Fruit fly (Drosophila melanogaster) whole organism, wandering third instar larva: Measurements from ENCODE around the gene CkIIalpha-i3.

ENCODE experiments used
- Abd-B ChIP-seq: fragments of >200 bp; optimal IDR thresholded peaks from 2 replicates; lab custom pipeline; 2017; ENCODE audit warnings: missing biosample characterization, missing genetic modification characterization
- CG32264 ChIP-seq: fragments of 200-800 bp; sonication (Bioruptor generic); optimal IDR thresholded peaks from 2 replicates; lab custom pipeline; 2016; ENCODE audit warnings: missing biosample characterization, missing genetic modification characterization
- CG9705 ChIP-seq: fragments of 200-800 bp; sonication (Bioruptor generic); optimal IDR thresholded peaks from 2 replicates; lab custom pipeline; 2018; ENCODE audit warnings: missing biosample characterization, mild to moderate bottlenecking, missing genetic modification characterization
- CrebA ChIP-seq: fragments of 200-800 bp; sonication (Bioruptor generic); optimal IDR thresholded peaks from 2 replicates; lab custom pipeline; 2016; ENCODE audit warnings: missing biosample characterization, mild to moderate bottlenecking, missing genetic modification characterization, borderline replicate concordance
- Dif ChIP-seq: fragments of 200-275, 200-300 bp; sonication (Bioruptor generic); optimal IDR thresholded peaks from 2 replicates; lab custom pipeline; 2018; ENCODE audit warnings: missing biosample characterization, missing genetic modification characterization; ENCODE audit not compliant: partially characterized antibody
- GATAd ChIP-seq: sonication (Bioruptor generic); optimal IDR thresholded peaks from 2 replicates; lab custom pipeline; 2016; ENCODE audit warnings: missing biosample characterization, missing genetic modification characterization
- HLH106 ChIP-seq: fragments of 200-800 bp; optimal IDR thresholded peaks from 3 replicates; lab custom pipeline; 2019; ENCODE audit warnings: missing biosample characterization, mild to moderate bottlenecking, missing genetic modification characterization, moderate library complexity
- Hnf4 ChIP-seq: fragments of 200-800 bp; sonication (Bioruptor generic); optimal IDR thresholded peaks from 2 replicates; lab custom pipeline; 2016; ENCODE audit warnings: missing biosample characterization, mild to moderate bottlenecking, missing genetic modification characterization
- Hr78 ChIP-seq: fragments of >200 bp; optimal IDR thresholded peaks from 2 replicates; lab custom pipeline; 2017; ENCODE audit warnings: missing biosample characterization, missing genetic modification characterization
- Hr83 ChIP-seq: fragments of 200-300 bp; sonication (Bioruptor generic); optimal IDR thresholded peaks from 2 replicates; lab custom pipeline; 2016; ENCODE audit warnings: missing biosample characterization, mild to moderate bottlenecking, missing genetic modification characterization, moderate library complexity; ENCODE audit not compliant: poor library complexity, severe bottlenecking
- Mio ChIP-seq: sonication (Bioruptor generic); optimal IDR thresholded peaks from 2 replicates; lab custom pipeline; 2016; ENCODE audit warnings: missing biosample characterization, missing genetic modification characterization
- Myc ChIP-seq: fragments of >200 bp; optimal IDR thresholded peaks from 2 replicates; lab custom pipeline; 2017
- N ChIP-seq: fragments of >200 bp; optimal IDR thresholded peaks from 2 replicates; lab custom pipeline; 2018; ENCODE audit warnings: missing biosample characterization, missing external identifiers, missing genetic modification characterization
- OdsH ChIP-seq: fragments of 200-800 bp; sonication (Bioruptor generic); optimal IDR thresholded peaks from 2 replicates; lab custom pipeline; 2016; ENCODE audit warnings: missing biosample characterization, mild to moderate bottlenecking, missing genetic modification characterization
- Rel ChIP-seq, 2 experiments: fragments of 200-800 bp; sonication (Bioruptor generic) in 1 of 2; optimal IDR thresholded peaks; 2 replicates in 1 of 2; 3 replicates in 1 of 2; lab custom pipeline; 2016 to 2019; ENCODE audit warnings: mild to moderate bottlenecking in 2 of 2, missing biosample characterization in 2 of 2, missing genetic modification characterization in 2 of 2, moderate library complexity in 1 of 2
- Sp1 ChIP-seq: fragments of 200-800 bp; sonication (Bioruptor generic); optimal IDR thresholded peaks from 3 replicates; lab custom pipeline; 2019; ENCODE audit warnings: missing biosample characterization, mild to moderate bottlenecking, missing genetic modification characterization, moderate library complexity
- Vsx2 ChIP-seq: fragments of 200-300, 225-300 bp; sonication (Bioruptor generic); optimal IDR thresholded peaks from 2 replicates; lab custom pipeline; 2018; ENCODE audit warnings: missing biosample characterization, missing genetic modification characterization; ENCODE audit not compliant: partially characterized antibody
- br ChIP-seq: fragments of 200-800 bp; sonication (Bioruptor generic); optimal IDR thresholded peaks from 2 replicates; lab custom pipeline; 2016; ENCODE audit warnings: missing biosample characterization, missing genetic modification characterization
- brk ChIP-seq: fragments of 200-800 bp; sonication (Bioruptor generic); optimal IDR thresholded peaks from 2 replicates; lab custom pipeline; 2016; ENCODE audit warnings: missing biosample characterization, mild to moderate bottlenecking, missing genetic modification characterization
- dl ChIP-seq, 2 experiments: fragments of 175-275, 200-275 bp in 1 of 2; fragments of 200-275 bp in 1 of 2; sonication (Bioruptor generic); optimal IDR thresholded peaks; lab custom pipeline; 2018; ENCODE audit warnings: mild to moderate bottlenecking in 2 of 2, missing biosample characterization in 2 of 2, missing genetic modification characterization in 2 of 2, moderate library complexity in 2 of 2; ENCODE audit not compliant: partially characterized antibody in 2 of 2, insufficient read depth in 1 of 2
- dsf ChIP-seq: sonication (Bioruptor generic); optimal IDR thresholded peaks from 2 replicates; lab custom pipeline; 2016; ENCODE audit warnings: missing biosample characterization, missing genetic modification characterization, borderline replicate concordance
- foxo ChIP-seq, 2 experiments: fragments of 200-800 bp; sonication (Bioruptor generic); optimal IDR thresholded peaks; 2 replicates in 1 of 2; 3 replicates in 1 of 2; lab custom pipeline; 2016 to 2017; ENCODE audit warnings: missing biosample characterization in 2 of 2, missing genetic modification characterization in 2 of 2
- fru ChIP-seq: fragments of 200-800 bp; sonication (Bioruptor generic); optimal IDR thresholded peaks from 3 replicates; lab custom pipeline; 2016; ENCODE audit warnings: missing biosample characterization, mild to moderate bottlenecking, missing genetic modification characterization
- h ChIP-seq: fragments of 200-800 bp; sonication (Bioruptor generic); optimal IDR thresholded peaks from 3 replicates; lab custom pipeline; 2016; ENCODE audit warnings: missing biosample characterization, mild to moderate bottlenecking, missing genetic modification characterization
- jim ChIP-seq: fragments of 175-275, 200-325 bp; sonication (Bioruptor generic); optimal IDR thresholded peaks from 2 replicates; lab custom pipeline; 2016; ENCODE audit warnings: missing biosample characterization, mild to moderate bottlenecking, missing genetic modification characterization
- pan ChIP-seq: fragments of >200 bp; optimal IDR thresholded peaks from 2 replicates; lab custom pipeline; 2017
- psq ChIP-seq: fragments of 200-800 bp; sonication (Bioruptor generic); optimal IDR thresholded peaks from 3 replicates; lab custom pipeline; 2017; ENCODE audit warnings: missing biosample characterization, mild to moderate bottlenecking, missing genetic modification characterization, moderate library complexity
- sv ChIP-seq: fragments of 200-800 bp; sonication (Bioruptor generic); optimal IDR thresholded peaks from 3 replicates; lab custom pipeline; 2016; ENCODE audit warnings: missing biosample characterization, missing genetic modification characterization
- woc ChIP-seq: sonication (Bioruptor generic); optimal IDR thresholded peaks from 2 replicates; lab custom pipeline; 2016; ENCODE audit warnings: missing biosample characterization, mild to moderate bottlenecking, missing genetic modification characterization

CkIIalpha-i3 gene

DNA sequence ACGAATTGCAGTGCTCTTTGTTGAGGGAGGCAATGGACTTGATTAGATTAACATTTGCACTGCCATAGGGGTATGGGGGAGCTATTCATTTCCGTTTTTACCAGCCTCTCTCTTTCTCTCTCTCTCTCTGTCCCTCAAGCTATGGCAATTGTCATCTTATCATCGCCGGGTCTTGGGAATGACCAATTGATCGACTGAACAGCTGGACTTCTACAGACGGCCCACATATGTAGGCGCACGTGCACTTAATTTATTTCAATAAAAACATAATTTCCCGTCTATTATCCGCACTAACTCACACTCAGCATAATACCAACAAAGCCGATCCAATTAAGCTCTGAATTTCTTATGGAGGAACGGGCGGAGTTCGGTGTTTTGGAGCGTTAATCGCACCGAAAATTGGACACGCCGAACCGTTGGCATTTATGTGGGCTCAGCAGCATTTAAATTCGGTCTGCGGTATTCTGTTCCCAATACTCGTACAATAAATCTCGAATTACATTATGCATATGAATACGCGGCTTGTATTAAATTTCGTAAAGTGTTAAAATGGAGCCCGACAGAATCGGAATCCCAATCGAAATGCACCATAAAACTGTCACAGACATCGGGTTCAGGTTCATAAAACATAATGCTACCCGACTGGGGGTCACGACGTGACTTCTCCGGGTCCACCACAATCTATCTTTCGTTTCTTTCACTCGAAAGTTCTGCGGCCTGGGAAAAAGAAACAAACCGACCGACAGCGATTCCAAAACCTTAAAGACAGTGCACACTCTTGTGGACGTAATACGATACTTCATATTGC, 13.5 kb upstream of the CkIIalpha-i3 start:
- TF ChIP-seq CG9705, result no peak
- TF ChIP-seq dsf (GFP tag; lab: Kevin White, UChicago), result no peak
- no peak for TF ChIP-seq Vsx2
- no peak for TF ChIP-seq sv
- no peak for TF ChIP-seq Hr78 (GFP tag; lab: Kevin White, UChicago)

DNA sequence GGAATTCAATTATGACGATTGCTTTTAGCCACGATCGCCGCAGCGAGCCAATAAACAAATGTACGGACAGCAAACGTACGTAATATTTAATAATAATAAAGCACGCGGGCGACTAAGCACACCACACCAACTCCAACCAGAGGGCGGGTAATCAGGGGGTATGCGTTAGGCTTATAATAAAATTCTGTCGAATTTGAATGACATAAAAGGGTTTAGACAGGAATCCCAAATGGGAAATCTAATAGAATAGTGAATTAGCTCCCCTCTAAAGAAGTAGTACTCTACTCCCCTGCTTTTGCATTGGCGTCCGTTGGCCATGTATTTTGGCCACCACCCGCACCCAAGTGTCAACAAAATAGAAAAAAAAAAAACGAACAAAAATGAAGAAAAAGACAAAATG, 12.0 kb upstream of the CkIIalpha-i3 start:
- peak; percentile 16 for TF ChIP-seq h (GFP tag; lab: Kevin White, UChicago)
- peak in 1 of 2 experiments; percentile 11 for TF ChIP-seq foxo (GFP tag; optimal IDR thresholded peaks at IDR 0.05; lab: Kevin White, UChicago)
- no peak for TF ChIP-seq Hr83 (GFP tag; lab: Kevin White, UChicago)

DNA sequence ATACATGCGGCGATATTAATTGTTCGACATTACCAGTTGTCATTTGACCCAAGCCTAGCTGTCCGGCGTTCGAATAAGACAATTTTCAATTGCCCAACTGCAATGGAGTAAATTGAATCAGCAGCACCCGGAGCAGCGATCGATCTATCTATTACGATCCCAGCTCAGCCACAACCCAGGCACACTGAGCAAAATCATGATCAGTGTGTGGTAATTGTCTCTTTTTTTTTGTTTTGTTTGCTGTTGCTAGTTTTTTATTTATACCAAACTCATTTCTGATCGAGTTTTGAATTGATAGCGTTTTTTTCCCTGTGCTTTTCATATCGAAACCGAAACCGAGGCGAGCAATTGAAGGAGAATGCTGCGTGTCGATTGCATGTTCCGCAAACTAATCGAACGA, 11.5 kb upstream of the CkIIalpha-i3 start:
- no peak for TF ChIP-seq Myc (lab: Kevin White, UChicago)
- no peak for TF ChIP-seq CG32264 (GFP tag; lab: Kevin White, UChicago)
- TF ChIP-seq foxo (GFP tag; optimal IDR thresholded peaks at IDR 0.05; lab: Kevin White, UChicago), result no peak
- no peak for TF ChIP-seq Hnf4
- no peak for TF ChIP-seq N (GFP tag; lab: Kevin White, UChicago)
- no peak for TF ChIP-seq jim
- no peak for TF ChIP-seq Mio
- TF ChIP-seq psq, result no peak
- TF ChIP-seq CG9705, result no peak

DNA sequence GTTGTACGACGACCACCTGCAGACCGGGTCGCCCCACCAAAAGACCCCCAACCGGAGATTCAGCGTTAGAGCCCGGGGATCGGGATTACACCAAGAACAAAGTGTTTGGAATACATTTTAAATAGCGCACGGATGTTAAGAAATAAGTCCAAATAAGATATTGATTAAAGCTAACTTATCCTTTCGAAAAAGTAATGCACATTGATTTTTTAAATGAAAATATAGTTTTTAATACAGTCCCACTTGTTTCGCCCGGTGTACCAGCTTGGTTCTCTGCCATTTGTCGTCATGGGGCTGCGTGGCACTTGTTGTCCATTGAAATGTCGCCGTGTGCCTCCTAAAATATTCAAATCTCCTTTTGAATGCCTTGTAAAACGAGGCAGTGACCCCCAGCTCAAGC, 10.6 kb upstream of the CkIIalpha-i3 start:
- TF ChIP-seq fru (GFP tag; lab: Kevin White, UChicago), result peak; percentile 21
- peak; percentile 27 for TF ChIP-seq h (GFP tag; lab: Kevin White, UChicago)
- no peak for TF ChIP-seq CG9705
- TF ChIP-seq, all 38 proteins: peak for 2

DNA sequence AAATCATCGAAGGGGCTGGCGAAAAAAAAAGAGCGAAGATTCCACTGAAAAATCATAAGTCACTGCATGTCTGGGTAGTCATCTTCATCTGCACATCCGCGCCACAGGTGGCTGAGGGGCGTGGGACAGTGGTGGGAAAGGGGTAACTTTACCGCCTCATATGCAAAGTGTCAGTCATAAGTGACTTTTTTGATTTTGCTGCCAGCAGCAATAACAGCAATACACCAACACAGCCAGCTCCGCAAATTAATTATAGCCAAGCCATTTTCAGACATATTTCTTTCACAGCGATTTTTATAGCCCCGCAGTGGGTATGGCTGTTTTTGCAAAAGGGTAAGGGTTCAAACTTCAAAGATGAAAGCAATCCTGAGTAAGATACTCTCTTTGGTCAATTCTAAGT, 8.0 kb upstream of the CkIIalpha-i3 start:
- no peak for TF ChIP-seq Vsx2
- TF ChIP-seq psq, result no peak
- TF ChIP-seq jim, result no peak
- TF ChIP-seq N (GFP tag; lab: Kevin White, UChicago), result no peak
- TF ChIP-seq brk (GFP tag; lab: Kevin White, UChicago), result no peak
- TF ChIP-seq OdsH, result no peak
- no peak for TF ChIP-seq Abd-B (GFP tag; lab: Kevin White, UChicago)
- no peak for TF ChIP-seq Sp1 (GFP tag; lab: Kevin White, UChicago)
- TF ChIP-seq, all 38 proteins: peak for 0

DNA sequence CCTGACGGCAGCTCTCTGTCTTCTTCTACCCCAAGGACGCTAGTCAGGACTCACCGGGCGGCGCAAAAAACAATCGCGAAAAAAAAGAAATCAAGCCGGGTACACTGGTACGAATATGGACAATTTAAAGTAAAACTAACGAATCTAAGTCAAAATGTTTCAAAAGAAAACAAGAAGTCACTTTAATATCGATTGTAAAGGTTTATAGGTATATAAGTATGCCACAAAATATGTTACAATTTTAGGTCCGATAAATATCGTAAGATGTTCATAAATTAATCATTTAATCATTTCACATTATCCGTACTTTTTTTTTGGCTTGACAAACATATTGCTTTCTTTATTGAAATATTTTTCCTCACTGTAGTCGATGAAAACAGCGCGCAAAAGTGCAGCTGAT, 5.7 kb upstream of the CkIIalpha-i3 start:
- TF ChIP-seq CG9705 (no peak), Dif (GFP tag; lab: Kevin White, UChicago) (no peak), Rel (GFP tag; optimal IDR thresholded peaks at IDR 0.05; lab: Kevin White, UChicago) (no peak), Rel (tag; optimal IDR thresholded peaks at IDR 0.05; lab: Kevin White, UChicago) (no peak), CG32264 (GFP tag; lab: Kevin White, UChicago) (no peak), foxo (GFP tag; optimal IDR thresholded peaks at IDR 0.05; lab: Kevin White, UChicago) (peak in 1 of 2 experiments; percentile 32), pan (no peak), Abd-B (GFP tag; lab: Kevin White, UChicago) (no peak), Sp1 (GFP tag; lab: Kevin White, UChicago) (no peak), fru (GFP tag; lab: Kevin White, UChicago) (peak; percentile 17), Hr78 (GFP tag; lab: Kevin White, UChicago) (no peak), HLH106 (tag; lab: Kevin White, UChicago) (no peak), CrebA (GFP tag; lab: Kevin White, UChicago) (no peak), brk (GFP tag; lab: Kevin White, UChicago) (no peak), GATAd (GFP tag; lab: Kevin White, UChicago) (no peak), br (peak; percentile 18), Hnf4 (no peak), Hr83 (GFP tag; lab: Kevin White, UChicago) (no peak), dl (GFP tag; optimal IDR thresholded peaks at IDR 0.05; lab: Kevin White, UChicago; ENCODE audit: insufficient read depth in 1 of 2, partially characterized antibody in 2 of 2) (no peak), sv (no peak), woc (GFP tag; lab: Kevin White, UChicago) (peak; percentile 7)
- TF ChIP-seq, all 38 proteins: peak for 4
